Fruit fly (Drosophila melanogaster) whole organism, embryonic: ENCODE results near the gene BORCS6.

Source experiments
- ATbp ChIP-seq: fragments of 200-800 bp; sonication (Bioruptor generic); optimal IDR thresholded peaks from 2 replicates; lab custom pipeline; 2017; ENCODE audit warnings: missing biosample characterization, mild to moderate bottlenecking, missing genetic modification characterization, missing genetic modification reagents
- Adf1 ChIP-seq: fragments of 200-800 bp; sonication (Bioruptor generic); IDR thresholded peaks from 2 replicates; pipeline ENCODE4 v1.3.6; 2022; ENCODE audit warnings: missing biosample characterization, missing genetic modification characterization
- Atf-2 ChIP-seq: fragments of 200-800 bp; sonication (Bioruptor generic); optimal IDR thresholded peaks from 2 replicates; lab custom pipeline; 2016; ENCODE audit warnings: missing biosample characterization, missing genetic modification characterization
- B-H1 ChIP-seq: fragments of 200-800 bp; sonication (Bioruptor generic); IDR thresholded peaks from 3 replicates; pipeline ENCODE4 v1.3.6; 2022; ENCODE audit warnings: missing biosample characterization, missing genetic modification characterization
- CG10431 ChIP-seq: fragments of 200-800 bp; sonication (Bioruptor generic); optimal IDR thresholded peaks from 3 replicates; lab custom pipeline; 2018; ENCODE audit warnings: missing biosample characterization, mild to moderate bottlenecking, missing genetic modification characterization
- CG10543 ChIP-seq: fragments of 200-800 bp; sonication (Bioruptor generic); optimal IDR thresholded peaks from 3 replicates; lab custom pipeline; 2017; ENCODE audit warnings: missing biosample characterization, mild to moderate bottlenecking, missing genetic modification characterization, moderate library complexity
- CG10565 ChIP-seq: fragments of 200-800 bp; sonication (Bioruptor generic); optimal IDR thresholded peaks from 3 replicates; lab custom pipeline; 2016; ENCODE audit warnings: missing biosample characterization, mild to moderate bottlenecking, missing genetic modification characterization
- CG11504 ChIP-seq: fragments of 200-800 bp; sonication (Bioruptor generic); optimal IDR thresholded peaks from 3 replicates; lab custom pipeline; 2019; ENCODE audit warnings: missing biosample characterization, mild to moderate bottlenecking, missing genetic modification characterization, moderate library complexity
- CG11723 ChIP-seq: fragments of 200-800 bp; sonication (Bioruptor generic); optimal IDR thresholded peaks from 2 replicates; lab custom pipeline; 2017; ENCODE audit warnings: missing biosample characterization, mild to moderate bottlenecking, missing genetic modification characterization
- CG12104 ChIP-seq: fragments of 200-800 bp; sonication (Bioruptor generic); optimal IDR thresholded peaks from 3 replicates; lab custom pipeline; 2016; ENCODE audit warnings: missing biosample characterization, missing genetic modification characterization
- CG12236 ChIP-seq: fragments of 200-800 bp; sonication (Bioruptor generic); optimal IDR thresholded peaks from 2 replicates; lab custom pipeline; 2016; ENCODE audit warnings: missing biosample characterization, missing genetic modification characterization
- CG12744 ChIP-seq: fragments of 200-800 bp; sonication (Bioruptor generic); optimal IDR thresholded peaks from 2 replicates; lab custom pipeline; 2016; ENCODE audit warnings: missing biosample characterization, missing genetic modification characterization
- CG15011 ChIP-seq: fragments of 200-800 bp; sonication (Bioruptor generic); optimal IDR thresholded peaks from 3 replicates; lab custom pipeline; 2018; ENCODE audit warnings: missing biosample characterization, mild to moderate bottlenecking, missing genetic modification characterization
- CG31388 ChIP-seq: fragments of 200-800 bp; sonication (Bioruptor generic); optimal IDR thresholded peaks from 2 replicates; lab custom pipeline; 2016; ENCODE audit warnings: missing biosample characterization, missing genetic modification characterization
- CG3847 ChIP-seq: fragments of 200-800 bp; sonication (Bioruptor generic); IDR thresholded peaks from 2 replicates; pipeline ENCODE4 v1.3.6; 2022; ENCODE audit warnings: missing biosample characterization, missing genetic modification characterization
- CG6765 ChIP-seq: fragments of 200-800 bp; sonication (Bioruptor generic); optimal IDR thresholded peaks from 3 replicates; lab custom pipeline; 2017; ENCODE audit warnings: missing biosample characterization, mild to moderate bottlenecking, missing genetic modification characterization
- CG6791 ChIP-seq: fragments of 200-800 bp; sonication (Bioruptor generic); IDR thresholded peaks from 3 replicates; pipeline ENCODE4 v1.3.6; 2022; ENCODE audit warnings: missing biosample characterization, missing genetic modification characterization; ENCODE audit not compliant: partially characterized antibody
- CG7271 ChIP-seq: fragments of 200-800 bp; sonication (Bioruptor generic); optimal IDR thresholded peaks from 2 replicates; lab custom pipeline; 2018; ENCODE audit warnings: missing biosample characterization, mild to moderate bottlenecking, missing genetic modification characterization, moderate library complexity
- CG7357 ChIP-seq: fragments of 200-800 bp; sonication (Bioruptor generic); IDR thresholded peaks from 3 replicates; pipeline ENCODE4 v1.3.6; 2022; ENCODE audit warnings: missing biosample characterization, missing genetic modification characterization
- CG9727 ChIP-seq: fragments of 200-800 bp; sonication (Bioruptor generic); optimal IDR thresholded peaks from 3 replicates; lab custom pipeline; 2017; ENCODE audit warnings: missing biosample characterization, mild to moderate bottlenecking, missing genetic modification characterization
- CG9876 ChIP-seq: fragments of 200-800 bp; sonication (Bioruptor generic); optimal IDR thresholded peaks from 2 replicates; lab custom pipeline; 2016; ENCODE audit warnings: missing biosample characterization, missing genetic modification characterization
- CkIIα-i1 ChIP-seq: fragments of 200-800 bp; sonication (Bioruptor generic); IDR thresholded peaks from 2 replicates; pipeline ENCODE4 v1.3.6; 2022; ENCODE audit warnings: missing biosample characterization, missing genetic modification characterization
- Dad ChIP-seq: fragments of 200-800 bp; sonication (Bioruptor generic); optimal IDR thresholded peaks from 3 replicates; lab custom pipeline; 2016; ENCODE audit warnings: missing biosample characterization, missing genetic modification characterization
- Dref ChIP-seq: fragments of 200-800 bp; sonication (Bioruptor generic); IDR thresholded peaks from 2 replicates; pipeline ENCODE4 v1.3.6; 2022; ENCODE audit warnings: missing biosample characterization, missing genetic modification characterization
- Elba2 ChIP-seq: fragments of 200-800 bp; sonication (Bioruptor generic); optimal IDR thresholded peaks from 3 replicates; lab custom pipeline; 2016; ENCODE audit warnings: missing biosample characterization, missing genetic modification characterization
- HLH3B ChIP-seq: fragments of 200-800 bp; sonication (Bioruptor generic); IDR thresholded peaks from 2 replicates; pipeline ENCODE4 v1.3.6; 2022; ENCODE audit warnings: missing biosample characterization, missing genetic modification characterization
- Mes4 ChIP-seq: fragments of 200-800 bp; sonication (Bioruptor generic); optimal IDR thresholded peaks from 2 replicates; lab custom pipeline; 2016; ENCODE audit warnings: missing biosample characterization, missing genetic modification characterization
- NC2β ChIP-seq: fragments of 200-800 bp; sonication (Bioruptor generic); optimal IDR thresholded peaks from 2 replicates; lab custom pipeline; 2016; ENCODE audit warnings: missing biosample characterization, missing genetic modification characterization
- Opbp ChIP-seq: fragments of 200-800 bp; sonication (Bioruptor generic); IDR thresholded peaks from 3 replicates; pipeline ENCODE4 v1.3.6; 2022; ENCODE audit warnings: missing biosample characterization, missing genetic modification characterization; ENCODE audit not compliant: partially characterized antibody
- TFAM ChIP-seq: fragments of 200-800 bp; sonication (Bioruptor generic); optimal IDR thresholded peaks from 2 replicates; lab custom pipeline; 2017; ENCODE audit warnings: missing biosample characterization, missing genetic modification characterization, inconsistent platforms
- ash1 ChIP-seq: fragments of 200-800 bp; sonication (Bioruptor generic); optimal IDR thresholded peaks from 2 replicates; lab custom pipeline; 2018; ENCODE audit warnings: missing biosample characterization, mild to moderate bottlenecking, missing genetic modification characterization
- ci ChIP-seq: fragments of 200-800 bp; sonication (Bioruptor generic); IDR thresholded peaks from 3 replicates; pipeline ENCODE4 v1.3.6; 2022; ENCODE audit warnings: missing biosample characterization, missing genetic modification characterization
- eve ChIP-seq, 2 experiments: fragments of >200 bp; optimal IDR thresholded peaks; 2 replicates each; lab custom pipeline; 2017; ENCODE audit warnings: missing biosample characterization in 2 of 2, missing genetic modification characterization in 2 of 2
- gcm ChIP-seq: fragments of 200-800 bp; sonication (Bioruptor generic); optimal IDR thresholded peaks from 2 replicates; lab custom pipeline; 2019; ENCODE audit warnings: missing biosample characterization, mild to moderate bottlenecking, missing genetic modification characterization, moderate library complexity
- gcm2 ChIP-seq: fragments of 200-800 bp; sonication (Bioruptor generic); optimal IDR thresholded peaks from 2 replicates; lab custom pipeline; 2016; ENCODE audit warnings: missing biosample characterization, missing genetic modification characterization
- gro ChIP-seq: fragments of 200-800 bp; sonication (Bioruptor generic); optimal IDR thresholded peaks from 2 replicates; lab custom pipeline; 2016; ENCODE audit warnings: missing biosample characterization, missing genetic modification characterization
- ind ChIP-seq: fragments of 200-800 bp; sonication (Bioruptor generic); optimal IDR thresholded peaks from 3 replicates; lab custom pipeline; 2016; ENCODE audit warnings: missing biosample characterization, missing genetic modification characterization
- jing ChIP-seq: fragments of 200-800 bp; sonication (Bioruptor generic); optimal IDR thresholded peaks from 2 replicates; lab custom pipeline; 2018; ENCODE audit warnings: missing biosample characterization, mild to moderate bottlenecking, missing genetic modification characterization
- ken ChIP-seq: fragments of 200-800 bp; sonication (Bioruptor generic); IDR thresholded peaks from 3 replicates; pipeline ENCODE4 v1.3.6; 2022; ENCODE audit warnings: missing biosample characterization, missing genetic modification characterization
- kni ChIP-seq: fragments of 200-800 bp; sonication (Bioruptor generic); optimal IDR thresholded peaks from 3 replicates; lab custom pipeline; 2017; ENCODE audit warnings: mild to moderate bottlenecking, missing biosample characterization, missing genetic modification reagents, missing genetic modification characterization
- nerfin-1 ChIP-seq: fragments of 200-800 bp; sonication (Bioruptor generic); optimal IDR thresholded peaks from 3 replicates; lab custom pipeline; 2019; ENCODE audit warnings: missing biosample characterization, mild to moderate bottlenecking, missing genetic modification characterization, moderate library complexity
- prd ChIP-seq, 3 experiments: fragments of >200 bp in 2 of 3; fragments of 200-800 bp in 1 of 3; sonication (Bioruptor generic) in 1 of 3; optimal IDR thresholded peaks in 2 of 3; IDR thresholded peaks in 1 of 3; 2 replicates in 2 of 3; 3 replicates in 1 of 3; pipeline versions ENCODE4 v1.3.6 to Lab custom; 2017 to 2022; ENCODE audit warnings: missing biosample characterization in 1 of 3, missing genetic modification characterization in 1 of 3
- pzg ChIP-seq: fragments of 200-800 bp; sonication (Bioruptor generic); optimal IDR thresholded peaks from 3 replicates; lab custom pipeline; 2018; ENCODE audit warnings: missing biosample characterization, mild to moderate bottlenecking, missing genetic modification characterization, moderate library complexity
- ranshi ChIP-seq: fragments of 200-800 bp; sonication (Bioruptor generic); IDR thresholded peaks from 2 replicates; pipeline ENCODE4 v1.3.6; 2022; ENCODE audit warnings: missing biosample characterization, missing genetic modification characterization
- repo ChIP-seq: fragments of 200-800 bp; sonication (Bioruptor generic); optimal IDR thresholded peaks from 2 replicates; lab custom pipeline; 2016; ENCODE audit warnings: missing biosample characterization, missing genetic modification characterization
- row ChIP-seq: fragments of 200-800 bp; sonication (Bioruptor generic); IDR thresholded peaks from 3 replicates; pipeline ENCODE4 v1.3.6; 2022; ENCODE audit warnings: missing biosample characterization, missing genetic modification characterization
- schlank ChIP-seq: fragments of 200-800 bp; sonication (Bioruptor generic); optimal IDR thresholded peaks from 2 replicates; lab custom pipeline; 2018; ENCODE audit warnings: missing biosample characterization, mild to moderate bottlenecking, missing genetic modification characterization
- sens-2 ChIP-seq: fragments of 200-800 bp; sonication (Bioruptor generic); IDR thresholded peaks from 2 replicates; pipeline ENCODE4 v1.3.6; 2022; ENCODE audit warnings: missing biosample characterization, missing genetic modification characterization
- toy ChIP-seq: fragments of 200-800 bp; sonication (Bioruptor generic); IDR thresholded peaks from 2 replicates; pipeline ENCODE4 v1.3.6; 2022; ENCODE audit warnings: missing biosample characterization, missing genetic modification characterization
- wor ChIP-seq: fragments of 200-800 bp; sonication (Bioruptor generic); IDR thresholded peaks from 2 replicates; pipeline ENCODE4 v1.3.6; 2022; ENCODE audit warnings: missing biosample characterization, missing genetic modification characterization
- zfh2 ChIP-seq: fragments of 200-800 bp; sonication (Bioruptor generic); optimal IDR thresholded peaks from 2 replicates; lab custom pipeline; 2016; ENCODE audit warnings: missing biosample characterization, missing genetic modification characterization

Gene BORCS6

dm6 chr3L:552950-553349 lies 12.3 kb downstream of the BORCS6 start (continued):
- peak; percentile 63 for TF ChIP-seq sens-2 (GFP tag; lab: Robert Waterston, UW)
- no peak for TF ChIP-seq Dref (GFP tag; lab: Robert Waterston, UW)
- TF ChIP-seq CG7357, result peak; percentile 63; the same call in 2 of the 3 replicates
- TF ChIP-seq CG7271 (tag; lab: Kevin White, UChicago), result no peak
- TF ChIP-seq CG11723, result peak; percentile 41
- TF ChIP-seq ranshi (GFP tag; lab: Robert Waterston, UW), result peak; percentile 81
- TF ChIP-seq TFAM (GFP tag; lab: Kevin White, UChicago), result no peak
- TF ChIP-seq Adf1, result 0 out of 2 replicates have a peak, but pooled peaks have one; percentile 8
- TF ChIP-seq schlank (tag; lab: Kevin White, UChicago), result peak; percentile 66
- peak; percentile 81 for TF ChIP-seq ind (GFP tag; lab: Kevin White, UChicago)
- no peak for TF ChIP-seq CG6791
- peak in 1 of 2 experiments; percentile 91 for TF ChIP-seq eve (GFP tag; optimal IDR thresholded peaks at IDR 0.05; lab: Kevin White, UChicago)
- TF ChIP-seq wor, result peak; percentile 43
- peak; percentile 67 for TF ChIP-seq zfh2 (GFP tag; lab: Kevin White, UChicago)
- peak; percentile 9 for TF ChIP-seq CG10543 (GFP tag; lab: Kevin White, UChicago)
- TF ChIP-seq CG15011 (GFP tag; lab: Kevin White, UChicago), result peak; percentile 51
- TF ChIP-seq CkIIα-i1 (GFP tag; lab: Robert Waterston, UW), result peak; percentile 26; the same call in 1 of the 2 replicates
- TF ChIP-seq ash1 (GFP tag; lab: Kevin White, UChicago), result no peak
- TF ChIP-seq gro, result peak; percentile 39
- no peak for TF ChIP-seq CG31388 (GFP tag; lab: Kevin White, UChicago)
- peak; percentile 24 for TF ChIP-seq Mes4 (GFP tag; lab: Kevin White, UChicago)
- peak; percentile 82 for TF ChIP-seq ci
- TF ChIP-seq toy (GFP tag; lab: Robert Waterston, UW), result no peak
- TF ChIP-seq CG12104 (GFP tag; lab: Kevin White, UChicago), result no peak
- TF ChIP-seq jing (GFP tag; lab: Kevin White, UChicago), result peak; percentile 51
- TF ChIP-seq Dad (GFP tag; lab: Kevin White, UChicago), result peak; percentile 55
- peak; percentile 37 for TF ChIP-seq CG9876
- TF ChIP-seq CG10431, result no peak
- TF ChIP-seq CG11504, result peak; percentile 82
- TF ChIP-seq ATbp, result peak; percentile 51
- peak; percentile 68 for TF ChIP-seq B-H1 (GFP tag; lab: Robert Waterston, UW)
- no peak for TF ChIP-seq CG12744 (GFP tag; lab: Kevin White, UChicago)
- TF ChIP-seq Elba2, result no peak
- TF ChIP-seq CG10565 (GFP tag; lab: Kevin White, UChicago), result no peak
- TF ChIP-seq nerfin-1, result peak; percentile 37
- TF ChIP-seq Atf-2, result peak; percentile 55
- TF ChIP-seq pzg (GFP tag; lab: Kevin White, UChicago), result no peak
- TF ChIP-seq CG9727 (GFP tag; lab: Kevin White, UChicago), result peak; percentile 58
- TF ChIP-seq HLH3B (GFP tag; lab: Robert Waterston, UW), result peak; percentile 82
- TF ChIP-seq gcm2 (GFP tag; lab: Kevin White, UChicago), result peak; percentile 44
- no peak for TF ChIP-seq CG12236 (GFP tag; lab: Kevin White, UChicago)
- TF ChIP-seq ken (GFP tag; lab: Robert Waterston, UW), result peak; percentile 60; the same call in 1 of the 3 replicates
- TF ChIP-seq NC2β, result peak; percentile 32
- TF ChIP-seq prd (optimal IDR thresholded peaks at IDR 0.05; lab: Kevin White, UChicago), result no peak
- peak; percentile 81 for TF ChIP-seq prd (GFP tag; IDR thresholded peaks at IDR 0.05; lab: Robert Waterston, UW)
- TF ChIP-seq CG6765 (GFP tag; lab: Kevin White, UChicago), result peak; percentile 34
- no peak for TF ChIP-seq kni (GFP tag; lab: Kevin White, UChicago)
- peak; percentile 64 for TF ChIP-seq CG3847 (GFP tag; lab: Robert Waterston, UW)
- peak; percentile 82 for TF ChIP-seq row (GFP tag; lab: Robert Waterston, UW)
- TF ChIP-seq Opbp (GFP tag; lab: Robert Waterston, UW), result no peak
- TF ChIP-seq repo (GFP tag; lab: Kevin White, UChicago), result peak; percentile 53
- peak; percentile 50 for TF ChIP-seq gcm (GFP tag; lab: Kevin White, UChicago)
